Fruit fly (Drosophila melanogaster): Measurements from ENCODE around the gene Pss.

Gene Pss

DNA sequence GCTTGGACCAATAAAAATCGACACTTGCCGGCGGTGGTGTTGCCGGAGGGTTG, at the start of gene Pss:
Gene Pss (minus strand): TSS at position 32 of the 53 bp plus-strand sequence.
- no peak for TF ChIP-seq CG14655 (GFP tag; optimal IDR thresholded peaks at IDR 0.05)
- TF ChIP-seq Snoo (tag; optimal IDR thresholded peaks at IDR 0.05) = no peak
- TF ChIP-seq D1 (tag; optimal IDR thresholded peaks at IDR 0.05) = no peak
- no peak for TF ChIP-seq gl (tag; optimal IDR thresholded peaks at IDR 0.05)
- TF ChIP-seq CG34367 (tag; optimal IDR thresholded peaks at IDR 0.05) = no peak
- no peak for TF ChIP-seq CG9948 (tag; optimal IDR thresholded peaks at IDR 0.05)
- TF ChIP-seq CG4496 (GFP tag; IDR thresholded peaks at IDR 0.05) = no peak
- TF ChIP-seq CG13204 (GFP tag; optimal IDR thresholded peaks at IDR 0.05) = no peak
- no peak for TF ChIP-seq CG15710 (tag; optimal IDR thresholded peaks at IDR 0.05)
- no peak for TF ChIP-seq CG10348 (GFP tag; IDR thresholded peaks at IDR 0.05)
- TF ChIP-seq Pif1B (GFP tag; optimal IDR thresholded peaks at IDR 0.05) = no peak
- no peak for TF ChIP-seq EcR (GFP tag; optimal IDR thresholded peaks at IDR 0.05)
- no peak for TF ChIP-seq CG8159 (tag; optimal IDR thresholded peaks at IDR 0.05)
- no peak for TF ChIP-seq Pif1A (GFP tag; optimal IDR thresholded peaks at IDR 0.05)
- TF ChIP-seq CG8301 (tag; optimal IDR thresholded peaks at IDR 0.05) = no peak

DNA sequence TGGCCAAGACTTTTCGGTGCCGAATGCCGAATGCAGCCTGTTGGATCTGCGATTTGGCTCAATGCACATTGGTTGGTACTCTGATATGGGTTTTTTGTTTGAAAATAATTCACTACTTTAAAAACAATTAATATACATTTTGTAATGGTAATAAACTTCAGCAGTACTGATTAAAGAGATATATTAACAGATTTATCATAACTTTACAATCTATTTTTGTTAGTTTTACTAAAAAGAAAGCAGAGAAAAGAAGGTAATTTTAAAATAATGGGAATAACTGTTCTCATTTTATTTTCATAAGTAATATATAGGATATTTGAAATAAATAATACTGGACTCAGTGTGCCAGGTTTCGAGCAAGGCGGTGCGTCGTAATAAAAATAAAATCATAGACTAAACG, 44.2 kb upstream of the Pss start:
- TF ChIP-seq CG4496 (GFP tag; IDR thresholded peaks at IDR 0.05) = no peak
- TF ChIP-seq Pif1A (GFP tag; optimal IDR thresholded peaks at IDR 0.05) = no peak
- no peak for TF ChIP-seq fd96Ca (GFP tag; IDR thresholded peaks at IDR 0.05)
- no peak for TF ChIP-seq Ets98B (GFP tag; IDR thresholded peaks at IDR 0.05)
- no peak for TF ChIP-seq gl (tag; optimal IDR thresholded peaks at IDR 0.05)
- TF ChIP-seq CG17806 (tag; optimal IDR thresholded peaks at IDR 0.05) = no peak
- peak; percentile 31 for TF ChIP-seq CG14655 (GFP tag; optimal IDR thresholded peaks at IDR 0.05)
- TF ChIP-seq Pif1B (GFP tag; optimal IDR thresholded peaks at IDR 0.05) = no peak
- no peak for TF ChIP-seq CG9948 (tag; optimal IDR thresholded peaks at IDR 0.05)
- peak; percentile 51 for TF ChIP-seq CG8301 (tag; optimal IDR thresholded peaks at IDR 0.05)
- peak; percentile 45 for TF ChIP-seq CG32121 (GFP tag; IDR thresholded peaks at IDR 0.05)
- no peak for TF ChIP-seq CG10348 (GFP tag; IDR thresholded peaks at IDR 0.05)
- no peak for TF ChIP-seq CG13204 (GFP tag; optimal IDR thresholded peaks at IDR 0.05)
- no peak for TF ChIP-seq rn (GFP tag; IDR thresholded peaks at IDR 0.05)
- no peak for TF ChIP-seq EcR (GFP tag; optimal IDR thresholded peaks at IDR 0.05)

DNA sequence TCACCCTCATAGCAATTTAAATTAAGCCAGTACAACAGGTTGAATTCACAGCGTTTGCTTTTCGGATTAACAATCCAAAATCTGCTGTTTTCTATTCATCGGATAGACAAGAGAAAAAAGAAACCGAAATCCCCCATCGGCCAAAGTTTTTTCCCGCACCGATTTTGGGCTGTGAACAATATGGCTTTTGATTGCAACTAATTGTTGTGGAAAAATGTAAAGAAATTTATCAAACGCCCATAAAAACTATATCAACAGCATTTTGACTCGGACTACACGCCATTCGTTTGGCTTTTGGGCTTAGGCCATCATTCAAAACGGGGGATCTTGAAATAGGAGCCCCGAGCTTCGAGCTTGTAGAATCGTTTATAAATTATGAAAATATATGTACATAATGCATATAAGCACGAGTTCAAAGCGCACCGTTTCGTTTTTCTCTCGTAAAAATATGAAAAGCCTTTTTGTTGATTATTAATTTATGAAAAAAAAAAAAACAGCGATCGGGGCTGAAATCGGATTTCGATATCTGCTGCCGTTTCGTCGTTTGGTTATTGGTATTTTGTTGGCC, 39.7 kb upstream of the Pss start:
- TF ChIP-seq rn (GFP tag; IDR thresholded peaks at IDR 0.05) (no peak), CG14655 (GFP tag; optimal IDR thresholded peaks at IDR 0.05) (no peak), Snoo (tag; optimal IDR thresholded peaks at IDR 0.05) (no peak), gl (tag; optimal IDR thresholded peaks at IDR 0.05) (no peak)

DNA sequence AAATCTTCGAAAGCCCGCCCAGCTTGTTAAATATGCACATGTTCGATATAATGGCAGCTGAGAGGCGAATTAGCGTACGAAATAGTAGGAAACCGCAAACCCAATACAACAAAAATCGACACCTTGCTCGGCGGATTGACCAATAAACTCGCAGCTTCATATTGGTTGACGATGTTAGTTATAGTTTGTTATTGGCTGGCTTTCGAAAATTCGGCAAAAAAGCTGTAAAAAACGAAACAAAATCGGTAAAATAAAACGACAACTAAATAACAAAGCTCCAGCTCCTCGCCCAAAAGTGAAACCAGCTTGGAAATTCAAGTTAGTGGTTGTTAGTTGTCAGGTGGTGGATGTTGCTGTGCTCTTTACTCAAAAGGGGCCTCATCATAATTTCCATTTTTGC, 37.8 kb upstream of the Pss start:
- TF ChIP-seq CG13204 (GFP tag; optimal IDR thresholded peaks at IDR 0.05) (no peak), CG17806 (tag; optimal IDR thresholded peaks at IDR 0.05) (no peak), Pif1A (GFP tag; optimal IDR thresholded peaks at IDR 0.05) (no peak), CG10348 (GFP tag; IDR thresholded peaks at IDR 0.05) (no peak), rn (GFP tag; IDR thresholded peaks at IDR 0.05) (no peak), fd96Ca (GFP tag; IDR thresholded peaks at IDR 0.05) (no peak), CG15710 (tag; optimal IDR thresholded peaks at IDR 0.05) (no peak), CG34367 (tag; optimal IDR thresholded peaks at IDR 0.05) (no peak), Snoo (tag; optimal IDR thresholded peaks at IDR 0.05) (no peak)

DNA sequence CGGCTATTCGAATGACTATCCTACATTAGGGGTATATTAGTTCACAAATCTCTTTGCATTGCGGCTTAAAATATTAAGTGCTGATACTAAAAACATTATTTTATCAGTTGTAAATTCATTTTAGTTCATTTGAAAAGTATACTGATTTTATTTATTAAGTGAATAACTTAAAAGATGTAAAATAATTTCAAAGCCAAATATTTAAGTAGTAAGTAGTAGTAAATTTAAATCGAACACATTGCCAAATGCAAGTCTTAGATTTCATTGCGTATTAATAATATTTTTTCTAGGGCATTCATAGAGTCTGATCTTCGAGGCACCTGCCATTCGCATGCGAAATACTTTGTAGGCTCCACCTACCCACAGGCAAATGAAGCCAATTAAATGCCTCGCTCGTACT, 36.7 kb upstream of the Pss start:
- TF ChIP-seq D1 (tag; optimal IDR thresholded peaks at IDR 0.05) (no peak), fd96Ca (GFP tag; IDR thresholded peaks at IDR 0.05) (no peak), CG34367 (tag; optimal IDR thresholded peaks at IDR 0.05) (no peak), Pif1A (GFP tag; optimal IDR thresholded peaks at IDR 0.05) (no peak), CG8159 (tag; optimal IDR thresholded peaks at IDR 0.05) (peak; percentile 25), EcR (GFP tag; optimal IDR thresholded peaks at IDR 0.05) (no peak), Pif1B (GFP tag; optimal IDR thresholded peaks at IDR 0.05) (peak; percentile 1), CG10348 (GFP tag; IDR thresholded peaks at IDR 0.05) (no peak), rn (GFP tag; IDR thresholded peaks at IDR 0.05) (no peak), gl (tag; optimal IDR thresholded peaks at IDR 0.05) (no peak), CG14655 (GFP tag; optimal IDR thresholded peaks at IDR 0.05) (peak; percentile 56), CG8301 (tag; optimal IDR thresholded peaks at IDR 0.05) (peak; percentile 46), CG9948 (tag; optimal IDR thresholded peaks at IDR 0.05) (peak; percentile 34), Snoo (tag; optimal IDR thresholded peaks at IDR 0.05) (no peak), CG12605 (GFP tag; IDR thresholded peaks at IDR 0.05) (no peak), Ets98B (GFP tag; IDR thresholded peaks at IDR 0.05) (no peak), CG4496 (GFP tag; IDR thresholded peaks at IDR 0.05) (no peak), CG32121 (GFP tag; IDR thresholded peaks at IDR 0.05) (no peak), CG15710 (tag; optimal IDR thresholded peaks at IDR 0.05) (peak; percentile 15), CG17806 (tag; optimal IDR thresholded peaks at IDR 0.05) (peak; percentile 29), CG13204 (GFP tag; optimal IDR thresholded peaks at IDR 0.05) (no peak)

DNA sequence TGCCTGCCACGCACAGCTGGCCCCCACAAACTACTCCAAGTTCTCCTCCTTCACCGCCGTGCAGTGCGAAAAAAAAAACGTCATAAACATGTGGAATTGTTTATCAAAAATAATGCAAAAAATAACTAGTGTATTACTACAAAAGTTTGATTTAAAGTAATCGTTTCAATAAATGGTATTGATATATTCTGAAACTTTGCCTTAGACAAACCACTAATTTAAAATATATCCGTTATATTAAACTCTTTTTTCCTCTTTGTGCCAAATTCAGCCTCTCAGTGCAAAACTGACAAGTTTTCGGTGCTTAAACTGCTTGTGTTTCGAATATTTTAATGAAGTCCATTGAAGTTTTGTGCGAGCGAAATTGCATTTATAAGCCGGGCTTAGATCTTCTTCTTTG, 31.1 kb upstream of the Pss start:
- TF ChIP-seq fd96Ca (GFP tag; IDR thresholded peaks at IDR 0.05) (no peak), CG14655 (GFP tag; optimal IDR thresholded peaks at IDR 0.05) (no peak), CG10348 (GFP tag; IDR thresholded peaks at IDR 0.05) (no peak), CG17806 (tag; optimal IDR thresholded peaks at IDR 0.05) (no peak), Snoo (tag; optimal IDR thresholded peaks at IDR 0.05) (no peak), CG8301 (tag; optimal IDR thresholded peaks at IDR 0.05) (peak; percentile 18)

DNA sequence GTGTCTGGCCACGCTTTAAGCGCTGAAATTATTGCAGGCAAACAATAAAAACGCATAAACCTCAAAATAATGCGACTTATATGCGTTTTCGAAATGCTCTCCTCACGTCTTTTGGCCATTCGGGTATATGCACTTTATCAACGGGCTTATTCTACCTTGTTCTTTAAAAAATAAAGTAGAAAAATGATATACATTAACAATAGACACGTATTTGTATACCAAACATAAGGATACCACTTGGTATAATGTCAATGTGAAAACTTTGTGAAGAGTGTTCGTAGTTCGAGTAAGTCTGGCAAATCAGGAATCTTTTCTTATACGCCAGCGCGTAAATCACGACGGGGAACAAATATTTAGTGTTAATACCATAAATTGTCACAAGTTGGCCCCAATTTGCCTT, 30.4 kb upstream of the Pss start:
- peak; percentile 71 for TF ChIP-seq CG34367 (tag; optimal IDR thresholded peaks at IDR 0.05)
- TF ChIP-seq CG9948 (tag; optimal IDR thresholded peaks at IDR 0.05) = peak; percentile 61
- TF ChIP-seq CG14655 (GFP tag; optimal IDR thresholded peaks at IDR 0.05) = peak; percentile 34
- no peak for TF ChIP-seq CG12605 (GFP tag; IDR thresholded peaks at IDR 0.05)
- TF ChIP-seq gl (tag; optimal IDR thresholded peaks at IDR 0.05) = peak; percentile 34
- peak; percentile 82 for TF ChIP-seq CG15710 (tag; optimal IDR thresholded peaks at IDR 0.05)
- peak; percentile 61 for TF ChIP-seq Pif1A (GFP tag; optimal IDR thresholded peaks at IDR 0.05)
- no peak for TF ChIP-seq rn (GFP tag; IDR thresholded peaks at IDR 0.05)
- TF ChIP-seq D1 (tag; optimal IDR thresholded peaks at IDR 0.05) = no peak
- peak; percentile 12 for TF ChIP-seq CG8301 (tag; optimal IDR thresholded peaks at IDR 0.05)
- peak; percentile 43; the same call in 1 of the 3 replicates for TF ChIP-seq CG4496 (GFP tag; IDR thresholded peaks at IDR 0.05)
- TF ChIP-seq CG10348 (GFP tag; IDR thresholded peaks at IDR 0.05) = no peak
- TF ChIP-seq CG13204 (GFP tag; optimal IDR thresholded peaks at IDR 0.05) = peak; percentile 16
- TF ChIP-seq CG8159 (tag; optimal IDR thresholded peaks at IDR 0.05) = peak; percentile 84
- peak; percentile 14 for TF ChIP-seq EcR (GFP tag; optimal IDR thresholded peaks at IDR 0.05)
- TF ChIP-seq Ets98B (GFP tag; IDR thresholded peaks at IDR 0.05) = no peak
- TF ChIP-seq Pif1B (GFP tag; optimal IDR thresholded peaks at IDR 0.05) = peak; percentile 65
- TF ChIP-seq Snoo (tag; optimal IDR thresholded peaks at IDR 0.05) = peak; percentile 80
- no peak for TF ChIP-seq CG32121 (GFP tag; IDR thresholded peaks at IDR 0.05)
- no peak for TF ChIP-seq fd96Ca (GFP tag; IDR thresholded peaks at IDR 0.05)
- peak; percentile 75 for TF ChIP-seq CG17806 (tag; optimal IDR thresholded peaks at IDR 0.05)
